Fruit fly (Drosophila melanogaster) Kc167 (cell line): ENCODE measurements around the gene D12.

Experiments
- Myc ChIP-seq: fragments of >200 bp; optimal IDR thresholded peaks from 2 replicates; lab custom pipeline; 2017; ENCODE audit warnings: missing external identifiers
- Sin3A ChIP-seq: fragments of >200 bp; optimal IDR thresholded peaks from 2 replicates; lab custom pipeline; 2018; ENCODE audit warnings: missing external identifiers
- h ChIP-seq: fragments of >200 bp; optimal IDR thresholded peaks from 3 replicates; lab custom pipeline; 2018; ENCODE audit warnings: missing external identifiers
- insv ChIP-seq: fragments of >200 bp; optimal IDR thresholded peaks from 3 replicates; lab custom pipeline; 2018; ENCODE audit warnings: missing external identifiers
- psq ChIP-seq: fragments of >200 bp; optimal IDR thresholded peaks from 2 replicates; lab custom pipeline; 2017; ENCODE audit warnings: missing external identifiers
- ttk ChIP-seq: sonication (Bioruptor generic); optimal IDR thresholded peaks from 2 replicates; lab custom pipeline; 2017; ENCODE audit warnings: missing external identifiers

Gene D12

DNA sequence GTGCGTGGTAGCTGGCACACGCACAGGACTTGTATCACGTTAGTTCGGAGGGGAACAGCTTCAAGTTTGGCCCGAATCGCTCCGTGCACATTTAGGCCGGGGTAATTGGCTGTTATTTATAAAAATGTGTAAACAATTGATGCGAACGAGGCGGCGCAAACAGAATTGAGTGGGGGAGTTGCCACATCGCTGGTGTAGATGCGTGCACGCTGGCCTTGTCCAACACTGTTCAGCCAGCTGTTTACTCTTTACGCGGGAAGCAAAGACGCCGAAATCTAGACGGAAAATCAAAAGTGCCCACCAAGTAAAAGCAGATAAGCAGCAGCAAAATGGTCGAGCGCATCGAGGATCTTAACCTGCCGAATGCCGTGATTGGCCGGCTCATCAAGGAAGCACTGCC, at the start of gene D12, which contains the start of gene Chrac-14:
D12 (minus strand) TSS at position 190 of the 400 bp plus-strand sequence.
Chrac-14 (plus strand) TSS at position 230 of the 400 bp plus-strand sequence.
- TF ChIP-seq psq (lab: Kevin White, UChicago) = no peak
- no peak for TF ChIP-seq ttk (lab: Kevin White, UChicago)
- no peak for TF ChIP-seq h (lab: Kevin White, UChicago)
- TF ChIP-seq Sin3A (lab: Kevin White, UChicago) = no peak
- no peak for TF ChIP-seq insv (lab: Kevin White, UChicago)
- no peak for TF ChIP-seq Myc (lab: Kevin White, UChicago)

DNA sequence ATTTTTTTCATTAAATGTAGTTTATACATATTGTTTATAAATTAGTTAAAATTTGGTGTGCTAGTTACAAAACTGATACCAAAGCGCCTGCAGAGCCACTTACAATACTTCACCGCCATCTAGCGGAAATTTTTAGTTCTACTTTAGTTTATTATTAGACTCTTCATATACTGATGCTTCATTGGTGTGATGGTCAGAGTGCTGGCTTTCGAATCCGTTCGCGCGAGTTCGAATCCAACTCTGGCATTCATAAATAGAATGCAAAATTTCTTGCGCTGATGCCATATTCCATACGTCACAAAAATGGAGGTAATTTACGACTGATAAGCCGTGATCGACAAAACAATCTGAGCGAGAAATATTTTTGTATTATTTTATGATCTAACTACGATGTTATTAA, 48.4 kb upstream of the D12 start:
- TF ChIP-seq insv (lab: Kevin White, UChicago) (no peak), Myc (lab: Kevin White, UChicago) (no peak), Sin3A (lab: Kevin White, UChicago) (no peak), ttk (lab: Kevin White, UChicago) (no peak), psq (lab: Kevin White, UChicago) (no peak), h (lab: Kevin White, UChicago) (no peak)

DNA sequence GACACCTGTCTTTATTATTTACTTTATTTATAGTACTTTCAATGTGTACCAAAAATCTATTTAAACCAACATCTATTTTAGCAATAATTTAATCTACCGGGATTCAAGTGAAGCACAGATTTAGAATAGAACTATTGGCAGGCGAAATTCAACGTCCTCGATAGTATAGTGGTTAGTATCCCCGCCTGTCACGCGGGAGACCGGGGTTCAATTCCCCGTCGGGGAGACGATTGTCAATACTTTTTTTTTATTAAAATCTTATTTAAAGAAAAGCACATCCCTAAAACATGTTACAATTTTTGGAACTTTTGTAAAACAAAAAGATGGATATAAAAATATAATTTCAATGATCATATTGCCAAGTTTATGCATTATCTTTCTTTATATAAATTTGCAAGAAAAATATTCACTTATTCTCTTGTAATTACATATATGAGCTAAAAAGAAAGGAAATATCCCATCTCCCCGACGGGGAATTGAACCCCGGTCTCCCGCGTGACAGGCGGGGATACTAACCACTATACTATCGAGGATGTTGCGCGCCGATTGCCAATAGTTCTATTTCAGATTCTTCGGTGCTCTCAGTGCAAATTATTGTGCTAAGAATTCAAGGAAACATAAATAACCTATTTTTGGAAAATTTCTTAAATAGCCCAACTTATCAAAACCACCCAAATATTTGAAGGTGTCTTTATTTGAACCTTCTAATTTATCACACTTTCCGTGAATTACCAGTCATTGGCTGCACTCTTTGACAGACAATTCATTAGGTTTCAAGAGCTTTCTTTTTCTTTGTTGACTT, 44.7 kb upstream of the D12 start, which contains the start of gene CG43796:
CG43796 (plus strand) TSS at position 752 of the 802 bp plus-strand sequence.
- no peak for TF ChIP-seq Myc (lab: Kevin White, UChicago)
- no peak for TF ChIP-seq ttk (lab: Kevin White, UChicago)
- no peak for TF ChIP-seq h (lab: Kevin White, UChicago)

DNA sequence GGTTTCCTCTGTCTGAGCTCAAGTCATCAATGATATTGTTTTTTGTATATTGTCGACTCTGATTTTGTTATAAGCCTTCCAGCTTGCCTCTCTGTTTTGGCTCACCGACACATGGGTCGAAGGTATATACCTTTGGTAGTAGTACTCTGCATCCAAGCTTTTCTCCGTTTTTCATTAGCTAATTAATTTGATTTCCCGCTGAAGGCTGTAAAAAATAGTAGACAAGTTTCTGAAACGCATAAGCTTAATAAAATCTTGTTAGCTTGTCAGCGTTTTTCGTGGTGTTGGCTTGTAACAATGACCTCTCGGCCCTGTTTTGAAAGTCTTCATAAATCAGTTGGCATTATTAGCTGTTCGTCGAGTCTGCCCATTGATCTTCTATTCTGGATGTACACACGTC, 43.7 kb upstream of the D12 start:
- TF ChIP-seq psq (lab: Kevin White, UChicago) (no peak), insv (lab: Kevin White, UChicago) (no peak), h (lab: Kevin White, UChicago) (no peak), Sin3A (lab: Kevin White, UChicago) (no peak)

DNA sequence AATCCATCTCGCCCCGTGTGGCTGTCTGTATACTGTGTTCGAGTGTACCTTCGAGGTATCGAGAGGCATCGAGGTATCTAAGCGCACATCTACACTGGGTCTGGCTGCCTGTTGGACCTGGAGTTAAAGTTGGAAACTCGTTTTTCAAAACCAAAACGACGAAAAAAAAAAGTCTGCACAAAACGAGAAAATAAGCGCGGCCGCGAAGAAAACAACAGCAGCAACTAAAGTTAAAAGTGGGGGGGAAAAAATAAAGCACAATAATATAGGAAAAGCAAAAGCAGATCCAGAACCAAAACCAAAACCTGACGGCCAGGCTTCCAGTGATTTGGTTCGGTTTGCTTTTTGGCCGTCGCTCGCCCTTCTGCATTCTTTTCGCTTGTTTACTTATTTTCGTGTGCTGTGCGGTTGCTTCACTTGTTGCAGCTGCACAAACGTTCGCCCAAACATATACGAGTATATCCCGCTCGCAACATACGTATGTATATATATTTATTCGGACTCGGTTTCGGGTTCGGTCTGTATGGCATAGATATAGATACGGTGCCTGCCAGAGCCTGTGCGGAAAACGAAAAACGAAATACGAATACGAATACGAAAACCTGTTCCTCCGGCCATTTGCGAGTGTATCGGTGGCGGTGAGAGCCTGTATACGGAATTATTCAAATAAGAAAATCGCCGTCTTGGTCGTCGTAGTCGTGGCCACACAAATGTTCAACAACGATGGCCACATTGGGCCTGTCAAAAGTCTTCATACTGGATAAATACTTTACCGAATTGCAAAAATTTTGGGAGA, 41.9 kb upstream of the D12 start:
- no peak for TF ChIP-seq h (lab: Kevin White, UChicago)
- no peak for TF ChIP-seq psq (lab: Kevin White, UChicago)
- no peak for TF ChIP-seq ttk (lab: Kevin White, UChicago)
- TF ChIP-seq Sin3A (lab: Kevin White, UChicago) = no peak
- no peak for TF ChIP-seq insv (lab: Kevin White, UChicago)
- no peak for TF ChIP-seq Myc (lab: Kevin White, UChicago)

DNA sequence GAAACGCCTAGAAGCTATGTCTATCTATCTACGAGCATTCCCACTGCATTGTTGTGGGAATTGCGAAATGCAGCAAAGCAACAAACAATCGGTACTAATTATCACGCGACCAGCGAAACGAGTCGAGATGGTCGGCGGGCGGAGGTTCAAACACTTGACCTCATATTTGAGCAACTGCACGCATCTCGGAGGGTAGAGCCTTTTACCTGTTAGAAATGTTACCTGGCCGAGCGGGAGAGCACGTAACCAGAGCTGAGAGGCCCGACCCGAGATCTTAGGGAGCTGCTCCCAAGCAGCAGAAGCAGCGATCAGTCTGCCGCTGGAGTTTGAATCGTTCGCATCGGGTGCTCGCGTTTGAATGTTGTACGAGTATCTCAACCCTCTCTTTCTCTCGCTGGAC, 41.2 kb upstream of the D12 start:
- TF ChIP-seq Sin3A (lab: Kevin White, UChicago) = no peak
- no peak for TF ChIP-seq h (lab: Kevin White, UChicago)
- TF ChIP-seq ttk (lab: Kevin White, UChicago) = no peak

DNA sequence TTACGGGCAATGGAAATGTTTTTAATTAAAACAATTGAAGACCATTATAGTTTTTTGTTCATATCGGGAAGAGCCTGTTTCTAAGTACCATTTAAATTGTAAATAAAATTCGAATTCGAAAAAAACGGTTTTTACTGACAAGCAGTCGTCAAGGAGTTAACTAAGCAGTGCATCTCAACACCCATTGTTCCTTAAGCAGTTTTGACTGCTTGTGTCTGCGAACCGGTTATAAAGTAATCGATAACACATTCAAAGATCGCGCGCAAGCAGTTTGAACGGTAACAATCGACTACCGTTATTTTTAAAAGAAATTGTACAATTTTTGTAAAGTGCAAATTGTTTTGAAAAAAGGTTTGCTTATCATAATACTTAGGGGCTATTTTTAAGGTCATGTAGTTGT, 40.8 kb upstream of the D12 start:
- TF ChIP-seq Myc (lab: Kevin White, UChicago) (no peak), insv (lab: Kevin White, UChicago) (no peak), ttk (lab: Kevin White, UChicago) (no peak), Sin3A (lab: Kevin White, UChicago) (no peak), h (lab: Kevin White, UChicago) (no peak), psq (lab: Kevin White, UChicago) (no peak)

DNA sequence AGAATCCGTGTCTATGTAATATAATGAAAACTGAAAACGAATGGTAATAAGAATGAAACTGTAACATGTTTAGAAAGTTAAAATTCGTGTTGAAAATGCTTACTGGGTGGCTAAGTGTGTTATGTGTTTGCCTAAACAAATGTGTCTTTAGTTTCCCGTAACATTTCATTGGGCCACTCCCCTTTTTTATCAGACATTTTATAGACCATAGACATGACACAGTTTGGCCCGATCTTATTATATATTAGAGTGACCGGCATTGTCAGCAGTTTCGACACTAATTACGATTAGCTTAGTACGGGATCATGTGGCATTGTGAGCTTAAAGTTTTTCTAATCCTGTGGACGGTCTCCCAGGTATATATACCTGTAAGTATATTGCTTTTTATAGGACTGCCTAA, 39.9 kb upstream of the D12 start, which contains the start of gene CheA29a:
CheA29a (plus strand) TSS at position 301 of the 400 bp plus-strand sequence.
- no peak for TF ChIP-seq ttk (lab: Kevin White, UChicago)
- no peak for TF ChIP-seq Myc (lab: Kevin White, UChicago)
- TF ChIP-seq psq (lab: Kevin White, UChicago) = no peak
- no peak for TF ChIP-seq Sin3A (lab: Kevin White, UChicago)
- no peak for TF ChIP-seq insv (lab: Kevin White, UChicago)
- TF ChIP-seq h (lab: Kevin White, UChicago) = no peak

DNA sequence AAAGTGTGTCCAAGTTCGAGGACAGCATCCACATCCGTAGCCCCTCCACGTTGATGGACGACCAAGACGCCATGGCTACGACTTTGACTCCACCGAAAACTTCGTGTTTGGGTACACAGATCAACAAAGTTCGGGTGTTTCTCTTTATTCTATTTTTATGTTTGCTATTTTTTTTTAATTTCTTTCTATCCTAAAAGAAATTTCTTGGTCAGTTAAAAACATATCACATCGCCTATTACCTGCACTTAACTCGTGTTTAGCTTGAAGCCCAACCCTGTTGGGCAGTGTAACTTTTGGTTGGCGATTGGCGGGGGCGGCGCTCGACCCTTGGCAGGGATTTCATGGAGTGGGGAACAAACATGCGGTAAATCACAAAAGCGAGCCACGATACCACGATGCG, 36.3 kb upstream of the D12 start:
- TF ChIP-seq psq (lab: Kevin White, UChicago) (no peak), Sin3A (lab: Kevin White, UChicago) (no peak), ttk (lab: Kevin White, UChicago) (no peak), Myc (lab: Kevin White, UChicago) (no peak), insv (lab: Kevin White, UChicago) (no peak), h (lab: Kevin White, UChicago) (no peak)

DNA sequence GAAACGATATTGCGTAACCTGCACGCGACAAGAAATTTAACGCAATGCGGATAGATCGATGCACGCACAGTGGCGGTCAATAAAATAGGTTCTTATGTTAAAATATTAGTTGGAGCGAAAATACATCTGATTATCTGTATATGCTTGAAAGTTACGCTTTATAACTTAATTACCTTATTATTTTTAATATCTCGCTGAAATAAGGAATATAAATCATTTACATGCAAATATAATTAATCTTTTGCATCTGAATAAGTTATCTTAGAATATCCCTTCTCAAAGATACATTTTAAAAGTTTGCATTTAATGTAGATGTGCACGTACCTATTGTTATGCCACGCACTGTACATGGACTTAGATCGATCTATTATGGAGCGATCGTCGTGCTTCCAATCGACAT, 34.5 kb upstream of the D12 start:
- TF ChIP-seq h (lab: Kevin White, UChicago) (no peak), Sin3A (lab: Kevin White, UChicago) (no peak), psq (lab: Kevin White, UChicago) (no peak), insv (lab: Kevin White, UChicago) (no peak), Myc (lab: Kevin White, UChicago) (no peak), ttk (lab: Kevin White, UChicago) (no peak)
